Fruit fly (Drosophila melanogaster): Measurements from ENCODE around the gene qin.

The qin gene

dm6 chr3R:18573699-18574259 lies 17.0 kb upstream of the qin start (continued):
- TF ChIP-seq CG13424 (tag; optimal IDR thresholded peaks at IDR 0.05) = peak; percentile 96
- peak; percentile 85 for TF ChIP-seq NK7.1 (GFP tag; optimal IDR thresholded peaks at IDR 0.05)
- TF ChIP-seq fd64A (GFP tag; optimal IDR thresholded peaks at IDR 0.05) = peak; percentile 71
- TF ChIP-seq CG10565 (GFP tag; optimal IDR thresholded peaks at IDR 0.05) = peak; percentile 76
- no peak for TF ChIP-seq CG7963 (GFP tag; IDR thresholded peaks at IDR 0.05; ENCODE audit: partially characterized antibody)
- TF ChIP-seq CG4282 (GFP tag; optimal IDR thresholded peaks at IDR 0.05) = peak; percentile 74
- TF ChIP-seq seq (GFP tag; IDR thresholded peaks at IDR 0.05) = peak; percentile 94
- TF ChIP-seq CG5245 (GFP tag; optimal IDR thresholded peaks at IDR 0.05) = peak; percentile 82
- TF ChIP-seq hth (optimal IDR thresholded peaks at IDR 0.05) = no peak
- TF ChIP-seq h (optimal IDR thresholded peaks at IDR 0.05) = no peak
- TF ChIP-seq jigr1 (GFP tag; IDR thresholded peaks at IDR 0.05) = peak; percentile 82; the same call in 2 of the 3 replicates
- TF ChIP-seq Sry-β (GFP tag; optimal IDR thresholded peaks at IDR 0.05) = peak; percentile 32
- peak; percentile 94 for TF ChIP-seq CG4424 (GFP tag; optimal IDR thresholded peaks at IDR 0.05)
- peak; percentile 91 for TF ChIP-seq CG2875 (GFP tag; optimal IDR thresholded peaks at IDR 0.05)
- TF ChIP-seq CG7987 (GFP tag; optimal IDR thresholded peaks at IDR 0.05) = peak; percentile 82
- peak; percentile 98 for TF ChIP-seq CG17361 (GFP tag; IDR thresholded peaks at IDR 0.05)
- TF ChIP-seq CG8765 (GFP tag; IDR thresholded peaks at IDR 0.05) = peak; percentile 68; the same call in 1 of the 2 replicates
- TF ChIP-seq lola (GFP tag; optimal IDR thresholded peaks at IDR 0.05) = peak in 1 of 3 experiments; percentile 95
- TF ChIP-seq prd (optimal IDR thresholded peaks at IDR 0.05) = no peak
- peak; percentile 94 for TF ChIP-seq prd (GFP tag; IDR thresholded peaks at IDR 0.05)
- peak; percentile 96 for TF ChIP-seq az2 (GFP tag; optimal IDR thresholded peaks at IDR 0.05)
- TF ChIP-seq CG12104 (GFP tag; optimal IDR thresholded peaks at IDR 0.05) = peak; percentile 94
- peak; percentile 91 for TF ChIP-seq E2f1 (GFP tag; IDR thresholded peaks at IDR 0.05)
- peak; percentile 93 for TF ChIP-seq Dbx (GFP tag; IDR thresholded peaks at IDR 0.05)
- peak; percentile 95 for TF ChIP-seq CG11723 (GFP tag; optimal IDR thresholded peaks at IDR 0.05)
- TF ChIP-seq ro (GFP tag; IDR thresholded peaks at IDR 0.05) = peak; percentile 72
- peak; percentile 92 for TF ChIP-seq CG14710 (tag; optimal IDR thresholded peaks at IDR 0.05)
- TF ChIP-seq CG18619 (GFP tag; optimal IDR thresholded peaks at IDR 0.05) = peak; percentile 95
- peak; percentile 54 for TF ChIP-seq emc (GFP tag; optimal IDR thresholded peaks at IDR 0.05)
- TF ChIP-seq ssp (GFP tag; IDR thresholded peaks at IDR 0.05) = peak; percentile 84
- peak; percentile 95 for TF ChIP-seq so (GFP tag; IDR thresholded peaks at IDR 0.05)
- peak; percentile 96 for TF ChIP-seq CG2712 (tag; optimal IDR thresholded peaks at IDR 0.05)
- TF ChIP-seq Six4 (GFP tag; optimal IDR thresholded peaks at IDR 0.05) = peak; percentile 89
- TF ChIP-seq ci (GFP tag; IDR thresholded peaks at IDR 0.05) = peak; percentile 91
- TF ChIP-seq CG4707 (GFP tag; optimal IDR thresholded peaks at IDR 0.05) = peak; percentile 75
- no peak for TF ChIP-seq gfzf (GFP tag; optimal IDR thresholded peaks at IDR 0.05)
- TF ChIP-seq dati (GFP tag; IDR thresholded peaks at IDR 0.05) = peak; percentile 40; the same call in 1 of the 2 replicates
- TF ChIP-seq aop (GFP tag; IDR thresholded peaks at IDR 0.05) = peak; percentile 65; the same call in 1 of the 2 replicates
- peak; percentile 79 for TF ChIP-seq Jarid2 (GFP tag; optimal IDR thresholded peaks at IDR 0.05)
- no peak for TF ChIP-seq CG34224 (GFP tag; IDR thresholded peaks at IDR 0.05; ENCODE audit: partially characterized antibody)
- peak; percentile 90 for TF ChIP-seq ewg (GFP tag; optimal IDR thresholded peaks at IDR 0.05)
- TF ChIP-seq CG8924 (tag; optimal IDR thresholded peaks at IDR 0.05) = peak; percentile 96
- peak; percentile 88 for TF ChIP-seq Abd-B (GFP tag; optimal IDR thresholded peaks at IDR 0.05)
- TF ChIP-seq CG14050 (GFP tag; IDR thresholded peaks at IDR 0.05) = peak; percentile 86
- TF ChIP-seq CG10209 (GFP tag; optimal IDR thresholded peaks at IDR 0.05) = peak; percentile 97
- peak; percentile 95 for TF ChIP-seq CG9609 (GFP tag; optimal IDR thresholded peaks at IDR 0.05)
- peak; percentile 87 for TF ChIP-seq YL-1 (GFP tag; optimal IDR thresholded peaks at IDR 0.05)
- peak; percentile 64 for TF ChIP-seq trh (GFP tag; optimal IDR thresholded peaks at IDR 0.05)
- TF ChIP-seq CG13296 (GFP tag; optimal IDR thresholded peaks at IDR 0.05) = peak; percentile 90
- TF ChIP-seq wdn (GFP tag; IDR thresholded peaks at IDR 0.05) = peak; percentile 78
- TF ChIP-seq onecut (GFP tag; IDR thresholded peaks at IDR 0.05) = peak; percentile 72

Measured in whole organism, embryonic.